Fruit fly (Drosophila melanogaster) Kc167 (cell line): ENCODE data around the gene Pif1.

Experiments used
- Sin3A ChIP-seq: fragments of >200 bp; optimal IDR thresholded peaks from 2 replicates; lab custom pipeline; 2018; ENCODE audit warnings: missing external identifiers
- h ChIP-seq: fragments of >200 bp; optimal IDR thresholded peaks from 3 replicates; lab custom pipeline; 2018; ENCODE audit warnings: missing external identifiers
- insv ChIP-seq: fragments of >200 bp; optimal IDR thresholded peaks from 3 replicates; lab custom pipeline; 2018; ENCODE audit warnings: missing external identifiers
- psq ChIP-seq: fragments of >200 bp; optimal IDR thresholded peaks from 2 replicates; lab custom pipeline; 2017; ENCODE audit warnings: missing external identifiers
- ttk ChIP-seq: sonication (Bioruptor generic); optimal IDR thresholded peaks from 2 replicates; lab custom pipeline; 2017; ENCODE audit warnings: missing external identifiers

dm6 chr2L:3476399-3477056 is 6.7 kb upstream of the Pif1 start:
- TF ChIP-seq h (lab: Kevin White, UChicago) (no peak), insv (lab: Kevin White, UChicago) (no peak), psq (lab: Kevin White, UChicago) (no peak), ttk (no peak), Sin3A (no peak)
